Worm (Caenorhabditis elegans): Measurements from ENCODE around the gene ZC317.2.
A peak's percentile ranks its signal among the peaks of the same experiment; 100 is the strongest.
"Not testable (repeated sequence)": the region's sequence is repeated elsewhere in the genome, so short reads cannot be mapped to it uniquely, and the experiment has no call there.

Gene ZC317.2

DNA sequence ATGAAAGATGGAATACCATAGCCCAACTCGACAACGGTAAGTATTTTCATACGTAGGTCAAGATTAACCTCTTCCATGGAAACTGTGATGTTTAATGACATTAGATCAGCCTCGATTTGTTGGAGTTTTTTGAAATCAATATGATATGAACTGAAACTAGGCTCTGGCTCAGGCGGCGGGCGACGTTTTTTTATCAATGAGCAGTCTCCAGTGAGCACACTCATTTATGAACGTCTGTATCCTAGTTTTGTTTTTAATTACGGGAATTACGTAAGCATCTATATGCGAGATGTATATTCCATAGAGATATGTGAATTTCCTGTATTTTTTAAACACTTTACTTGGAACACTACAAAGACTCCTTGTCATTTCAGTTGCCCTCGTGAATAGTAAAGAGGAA is 3.0 kb downstream of the ZC317.2 start, which contains the start of gene srg-67:
Gene srg-67 (minus strand): TSS at position 101 of the 400 bp plus-strand sequence.
- no peak for TF ChIP-seq gmeb-2 (tag; optimal IDR thresholded peaks at IDR 0.05)
- TF ChIP-seq fkh-6 (tag; optimal IDR thresholded peaks at IDR 0.05) = no peak
- TF ChIP-seq K09A11.1 (tag; optimal IDR thresholded peaks at IDR 0.05; ENCODE audit: insufficient read depth) = no peak
- no peak for TF ChIP-seq dve-1 (tag; optimal IDR thresholded peaks at IDR 0.05)

DNA sequence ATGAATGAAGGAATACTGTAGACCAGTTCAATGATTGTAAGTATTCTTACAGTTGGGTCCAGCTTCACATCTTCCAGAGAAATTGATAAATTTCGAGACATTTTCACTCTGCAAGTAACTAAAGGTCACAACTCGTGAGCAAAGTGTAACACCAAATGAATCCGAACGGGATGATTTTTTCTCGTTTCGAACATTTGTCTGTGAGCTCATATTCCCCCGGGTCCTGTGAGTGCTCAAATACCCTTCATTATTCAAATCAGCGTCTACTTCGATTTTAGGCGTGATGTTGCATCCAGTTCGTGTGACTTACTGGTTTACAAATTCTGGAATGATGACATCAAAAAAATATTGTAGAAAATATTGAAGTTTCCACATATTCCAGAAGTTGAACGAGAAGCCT is 5.4 kb downstream of the ZC317.2 start, which contains the start of gene srg-68:
Gene srg-68 (minus strand): TSS at position 101 of the 400 bp plus-strand sequence.
- no peak for TF ChIP-seq T23F11.4 (GFP tag; optimal IDR thresholded peaks at IDR 0.05)
- TF ChIP-seq tbx-2 (tag; optimal IDR thresholded peaks at IDR 0.05) = no peak
- no peak for TF ChIP-seq syd-9 (tag; optimal IDR thresholded peaks at IDR 0.05)
- TF ChIP-seq mec-3 (tag; optimal IDR thresholded peaks at IDR 0.05; ENCODE audit: borderline replicate concordance) = no peak
- TF ChIP-seq zip-5 (tag; optimal IDR thresholded peaks at IDR 0.05) = no peak
- no peak for TF ChIP-seq ets-4 (tag; optimal IDR thresholded peaks at IDR 0.05)
- TF ChIP-seq ama-1 (optimal IDR thresholded peaks at IDR 0.05) = no peak
- no peak for TF ChIP-seq madf-2 (tag; optimal IDR thresholded peaks at IDR 0.05)

DNA sequence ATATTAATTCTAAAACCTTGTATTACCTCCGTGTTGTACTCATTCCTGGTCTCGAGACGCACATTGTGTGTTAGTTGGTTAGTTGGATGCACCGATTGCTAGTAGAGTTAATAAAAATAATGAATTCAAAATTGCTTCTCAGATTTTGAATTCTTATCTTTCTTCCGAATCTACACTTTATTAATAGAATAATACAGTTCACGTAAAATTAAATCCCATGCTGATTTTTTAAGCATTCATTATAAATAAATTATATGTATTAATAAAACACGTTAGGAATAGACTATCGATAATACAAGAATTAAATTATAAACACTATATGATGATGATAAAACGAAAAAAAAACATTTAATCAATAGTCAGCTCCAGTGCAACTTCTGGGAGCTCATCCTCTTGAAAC is 8.6 kb downstream of the ZC317.2 start, which contains the start of gene ZC317.6:
Gene ZC317.6 (minus strand): TSS at position 101 of the 400 bp plus-strand sequence.
- not testable (repeated sequence) for TF ChIP-seq pha-2, ceh-34, lim-6 (tag; optimal IDR thresholded peaks at IDR 0.05)

DNA sequence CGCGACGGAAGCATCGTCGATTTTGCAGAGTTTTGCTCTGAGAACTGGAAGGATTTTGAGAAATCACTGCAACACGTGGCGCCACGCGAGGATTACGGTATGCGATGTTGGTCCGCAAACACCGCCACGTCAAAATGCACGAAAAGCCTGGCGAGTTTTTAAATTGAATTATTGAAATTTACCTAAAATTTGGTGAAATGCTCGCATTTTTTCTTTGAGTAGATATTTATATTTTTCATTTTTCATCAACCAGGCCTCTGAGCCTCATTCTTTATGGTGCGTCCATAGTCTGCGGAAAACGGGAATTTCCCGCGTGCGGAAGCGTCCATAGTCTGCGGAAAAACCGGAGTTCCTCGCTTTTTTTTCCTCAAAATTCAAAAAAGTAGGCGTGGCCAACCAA is 11.0 kb downstream of the ZC317.2 start, which contains the start of gene ZC317.7:
Gene ZC317.7 (minus strand): TSS at position 101 of the 400 bp plus-strand sequence.
- not testable (repeated sequence) for TF ChIP-seq sox-4, fkh-6, ceh-2 (tag; optimal IDR thresholded peaks at IDR 0.05)

DNA sequence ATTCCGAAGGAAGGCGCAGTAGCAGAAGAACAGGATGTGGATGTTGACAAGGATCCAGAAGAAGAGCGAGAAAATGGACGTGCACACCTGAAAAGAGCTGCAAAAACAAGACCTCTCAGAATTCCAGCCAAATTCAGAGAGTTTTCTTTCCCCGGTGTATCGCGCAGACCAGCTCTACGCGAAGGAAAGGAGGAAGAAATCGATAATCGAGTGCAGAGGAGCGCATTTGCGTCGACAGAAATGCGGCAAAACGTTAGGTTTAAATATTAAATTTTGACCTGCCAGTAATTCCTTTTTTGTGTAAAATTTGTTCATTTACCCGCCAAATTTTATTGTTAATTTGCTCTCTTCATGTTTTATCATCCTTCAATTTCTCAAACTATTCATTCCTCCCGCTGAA is 17.8 kb downstream of the ZC317.2 start:
- TF ChIP-seq T23F11.4 (GFP tag; optimal IDR thresholded peaks at IDR 0.05) (no peak), ceh-48 (tag; optimal IDR thresholded peaks at IDR 0.05) (peak; percentile 29)

DNA sequence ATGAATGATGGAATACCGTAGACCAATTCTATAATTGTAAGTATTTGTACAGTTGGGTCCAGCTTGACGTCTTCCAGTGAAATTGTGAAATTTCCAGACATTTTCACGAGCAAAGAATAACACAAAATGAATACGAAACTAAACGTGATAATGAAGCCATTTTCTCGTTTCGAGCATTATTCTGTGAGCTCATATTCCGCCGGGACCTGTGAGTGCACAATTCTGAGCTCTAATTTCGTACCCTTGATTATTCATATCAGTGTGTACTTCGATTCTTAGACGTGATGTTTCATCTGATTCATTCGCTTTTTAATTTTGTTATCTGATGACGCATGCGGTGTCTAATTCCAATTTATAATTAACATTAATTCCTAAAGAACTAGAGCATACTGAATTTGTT is 22.4 kb downstream of the ZC317.2 start, which contains the start of gene srg-66:
Gene srg-66 (minus strand): TSS at position 101 of the 400 bp plus-strand sequence.
- TF ChIP-seq nfya-1 (tag; optimal IDR thresholded peaks at IDR 0.05) (no peak), dmd-4 (tag; optimal IDR thresholded peaks at IDR 0.05; ENCODE audit: borderline replicate concordance) (no peak), pat-9 (tag; optimal IDR thresholded peaks at IDR 0.05) (no peak), C38D4.7 (GFP tag; optimal IDR thresholded peaks at IDR 0.05) (no peak), ceh-31 (tag; optimal IDR thresholded peaks at IDR 0.05) (no peak), ceh-2 (tag; optimal IDR thresholded peaks at IDR 0.05) (no peak), ceh-22 (tag; optimal IDR thresholded peaks at IDR 0.05) (no peak), ets-4 (tag; optimal IDR thresholded peaks at IDR 0.05) (no peak), ceh-18 (tag; optimal IDR thresholded peaks at IDR 0.05) (no peak), fax-1 (tag; optimal IDR thresholded peaks at IDR 0.05) (no peak), dve-1 (tag; optimal IDR thresholded peaks at IDR 0.05) (no peak), hlh-13 (GFP tag; optimal IDR thresholded peaks at IDR 0.05) (no peak)

DNA sequence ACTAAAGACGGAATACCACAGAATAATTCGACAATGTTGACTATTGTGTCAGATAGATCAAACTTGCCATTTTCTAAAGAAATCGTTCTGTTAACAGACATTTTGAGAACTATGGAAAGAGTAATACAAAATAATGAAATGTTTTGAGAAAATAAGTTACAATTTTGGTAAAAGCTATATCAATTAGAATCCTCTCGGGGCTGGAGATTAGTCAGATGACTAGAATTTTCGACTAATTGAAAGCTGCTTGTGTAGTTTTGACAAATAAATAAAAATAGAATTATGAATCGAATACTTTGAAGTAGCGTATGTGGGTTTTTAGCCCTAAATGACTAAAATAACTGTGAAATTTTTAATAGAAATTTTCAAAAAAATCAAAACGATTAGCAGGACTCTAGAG is 25.0 kb downstream of the ZC317.2 start, which contains the start of gene srg-65:
Gene srg-65 (minus strand): TSS at position 101 of the 400 bp plus-strand sequence.
- TF ChIP-seq ceh-18 (tag; optimal IDR thresholded peaks at IDR 0.05) (no peak), ceh-2 (tag; optimal IDR thresholded peaks at IDR 0.05) (no peak), ceh-6 (GFP tag; optimal IDR thresholded peaks at IDR 0.05) (no peak), tbx-7 (tag; optimal IDR thresholded peaks at IDR 0.05) (no peak), ceh-34 (tag; optimal IDR thresholded peaks at IDR 0.05) (no peak), unc-55 (GFP tag; optimal IDR thresholded peaks at IDR 0.05) (no peak), sdc-2 (tag; optimal IDR thresholded peaks at IDR 0.05) (no peak), tbx-2 (tag; optimal IDR thresholded peaks at IDR 0.05) (no peak), odd-2 (tag; optimal IDR thresholded peaks at IDR 0.05) (no peak), lin-11 (tag; optimal IDR thresholded peaks at IDR 0.05) (no peak)

All from whole organism, late embryonic.